Worm (Caenorhabditis elegans) whole organism, L1 larva: Measurements from ENCODE around the gene F32D8.3.

Experiments
- C34B4.2 ChIP-seq: sonication (generic microtip); optimal IDR thresholded peaks from 2 replicates; lab custom pipeline; 2017; ENCODE audit warnings: mild to moderate bottlenecking, missing genetic modification characterization, missing compliant biosample characterization
- F16B12.6 ChIP-seq: fragments of 150-350 bp; optimal IDR thresholded peaks from 2 replicates; lab custom pipeline; 2014; ENCODE audit warnings: missing biosample characterization, missing genetic modification characterization
- Y116A8C.19 ChIP-seq: sonication (generic microtip); optimal IDR thresholded peaks from 2 replicates; lab custom pipeline; 2016; ENCODE audit warnings: missing compliant biosample characterization, missing genetic modification characterization, borderline replicate concordance
- aly-2 ChIP-seq: fragments of 150-350 bp; optimal IDR thresholded peaks from 2 replicates; lab custom pipeline; 2014; ENCODE audit warnings: missing biosample characterization, missing genetic modification characterization
- ceh-8 ChIP-seq: fragments of 200-800 bp; sonication (Bioruptor generic); optimal IDR thresholded peaks from 2 replicates; lab custom pipeline; 2018; ENCODE audit warnings: mild to moderate bottlenecking, missing genetic modification characterization, moderate library complexity, missing compliant biosample characterization
- ceh-90 ChIP-seq: sonication (generic microtip); optimal IDR thresholded peaks from 2 replicates; lab custom pipeline; 2016; ENCODE audit warnings: missing genetic modification characterization, missing compliant biosample characterization
- dpl-1 ChIP-seq, 3 experiments: fragments of 150-350 bp in 2 of 3; sonication (generic microtip) in 1 of 3; optimal IDR thresholded peaks; 2 replicates each; lab custom pipeline; 2014 to 2017; ENCODE audit warnings: missing biosample characterization in 3 of 3, missing genetic modification characterization in 3 of 3, missing genetic modification reagents in 3 of 3
- dsc-1 ChIP-seq: sonication (generic microtip); optimal IDR thresholded peaks from 2 replicates; lab custom pipeline; 2016; ENCODE audit warnings: mild to moderate bottlenecking, missing genetic modification characterization, missing compliant biosample characterization
- efl-1 ChIP-seq, 4 experiments: fragments of 150-350 bp; optimal IDR thresholded peaks in 3 of 4; peaks in 1 of 4; 1 replicate in 1 of 4; 2 replicates in 3 of 4; lab custom pipeline; 2014; ENCODE audit warnings: missing biosample characterization in 2 of 4, missing genetic modification characterization in 2 of 4, missing genetic modification reagents in 2 of 4
- elt-2 ChIP-seq: sonication (generic microtip); optimal IDR thresholded peaks from 2 replicates; lab custom pipeline; 2016; ENCODE audit warnings: missing genetic modification characterization, mild to moderate bottlenecking, inconsistent platforms, missing compliant biosample characterization, missing genetic modification reagents
- fkh-10 ChIP-seq: sonication (generic microtip); optimal IDR thresholded peaks from 2 replicates; lab custom pipeline; 2017; ENCODE audit warnings: missing biosample characterization, missing genetic modification reagents, missing genetic modification characterization
- fkh-4 ChIP-seq: sonication (generic microtip); optimal IDR thresholded peaks from 2 replicates; lab custom pipeline; 2016; ENCODE audit warnings: missing compliant biosample characterization, missing genetic modification characterization, borderline replicate concordance
- fkh-8 ChIP-seq: sonication (generic microtip); optimal IDR thresholded peaks from 2 replicates; lab custom pipeline; 2016; ENCODE audit warnings: mild to moderate bottlenecking, missing genetic modification characterization, missing compliant biosample characterization
- grh-1 ChIP-seq: fragments of 200-800 bp; sonication (Bioruptor generic); IDR thresholded peaks from 2 replicates; pipeline ENCODE4 v1.3.6; 2022; ENCODE audit warnings: missing genetic modification reagents, missing genetic modification characterization, missing compliant biosample characterization
- hpl-2 ChIP-seq: fragments of 150-350 bp; optimal IDR thresholded peaks from 2 replicates; lab custom pipeline; 2014; ENCODE audit warnings: missing biosample characterization, missing genetic modification reagents, missing genetic modification characterization
- lin-13 ChIP-seq: fragments of 150-350 bp; optimal IDR thresholded peaks from 2 replicates; lab custom pipeline; 2014; ENCODE audit warnings: missing biosample characterization, missing genetic modification reagents, missing genetic modification characterization
- lin-14 ChIP-seq: fragments of 200-800 bp; sonication (Bioruptor generic); optimal IDR thresholded peaks from 2 replicates; lab custom pipeline; 2018; ENCODE audit warnings: mild to moderate bottlenecking, missing genetic modification characterization, moderate library complexity, missing compliant biosample characterization
- lin-15B ChIP-seq: fragments of 150-350 bp; sonication (generic microtip); optimal IDR thresholded peaks from 3 replicates; lab custom pipeline; 2014; ENCODE audit warnings: missing biosample characterization, missing genetic modification characterization
- lsy-2 ChIP-seq, 2 experiments: fragments of 150-350 bp; optimal IDR thresholded peaks; 2 replicates each; lab custom pipeline; 2014; ENCODE audit warnings: missing biosample characterization in 2 of 2, missing genetic modification characterization in 2 of 2
- mdl-1 ChIP-seq, 2 experiments: fragments of 150-350 bp; optimal IDR thresholded peaks; 2 replicates each; lab custom pipeline; 2014 to 2017; ENCODE audit warnings: missing biosample characterization in 2 of 2, missing genetic modification characterization in 2 of 2, inconsistent platforms in 1 of 2
- nhr-11 ChIP-seq: fragments of 150-350 bp; optimal IDR thresholded peaks from 2 replicates; lab custom pipeline; 2014; ENCODE audit warnings: missing biosample characterization, missing genetic modification characterization
- nhr-12 ChIP-seq: sonication (generic microtip); optimal IDR thresholded peaks from 2 replicates; lab custom pipeline; 2017; ENCODE audit warnings: missing biosample characterization, missing genetic modification characterization
- nhr-19 ChIP-seq: fragments of 200-800 bp; sonication (Bioruptor generic); conservative IDR thresholded peaks from 2 replicates; pipeline ENCODE4 v1.3.6; 2022; ENCODE audit warnings: missing genetic modification characterization, missing compliant biosample characterization
- nhr-20 ChIP-seq: sonication (generic microtip); optimal IDR thresholded peaks from 2 replicates; lab custom pipeline; 2016; ENCODE audit warnings: mild to moderate bottlenecking, missing genetic modification characterization, missing compliant biosample characterization
- nhr-237 ChIP-seq: fragments of 150-350 bp; optimal IDR thresholded peaks from 2 replicates; lab custom pipeline; 2014; ENCODE audit warnings: missing biosample characterization, missing genetic modification characterization
- nhr-71 ChIP-seq: sonication (generic microtip); optimal IDR thresholded peaks from 2 replicates; lab custom pipeline; 2016; ENCODE audit warnings: mild to moderate bottlenecking, missing genetic modification characterization, moderate library complexity, missing compliant biosample characterization
- nhr-76 ChIP-seq: sonication (generic microtip); optimal IDR thresholded peaks from 2 replicates; lab custom pipeline; 2017; ENCODE audit warnings: missing biosample characterization, missing genetic modification characterization
- nhr-77 ChIP-seq: fragments of 150-350 bp; optimal IDR thresholded peaks from 2 replicates; lab custom pipeline; 2014; ENCODE audit warnings: missing biosample characterization, missing genetic modification characterization
- nhr-84 ChIP-seq: sonication (generic microtip); optimal IDR thresholded peaks from 2 replicates; lab custom pipeline; 2017; ENCODE audit warnings: missing biosample characterization, missing genetic modification characterization
- nhr-85 ChIP-seq: sonication (generic microtip); peaks from one replicate; lab custom pipeline; 2016; ENCODE audit warnings: missing genetic modification characterization, inconsistent platforms, missing compliant biosample characterization
- nhr-90 ChIP-seq: sonication (generic microtip); optimal IDR thresholded peaks from 2 replicates; lab custom pipeline; 2016; ENCODE audit warnings: mild to moderate bottlenecking, missing genetic modification characterization, missing compliant biosample characterization; ENCODE audit not compliant: poor library complexity
- pag-3 ChIP-seq: sonication (generic microtip); optimal IDR thresholded peaks from 2 replicates; lab custom pipeline; 2017; ENCODE audit warnings: missing genetic modification characterization, mild to moderate bottlenecking, missing compliant biosample characterization, antibody characterized with exemption, borderline replicate concordance; ENCODE audit not compliant: insufficient read depth
- pax-3 ChIP-seq: fragments of 200-800 bp; sonication (Bioruptor generic); optimal IDR thresholded peaks from 2 replicates; lab custom pipeline; 2018; ENCODE audit warnings: mild to moderate bottlenecking, missing genetic modification characterization, moderate library complexity, missing compliant biosample characterization
- pqm-1 ChIP-seq: sonication (generic microtip); optimal IDR thresholded peaks from 3 replicates; lab custom pipeline; 2017; ENCODE audit warnings: missing biosample characterization, missing genetic modification characterization
- rnt-1 ChIP-seq: sonication (generic microtip); optimal IDR thresholded peaks from 2 replicates; lab custom pipeline; 2016; ENCODE audit warnings: mild to moderate bottlenecking, missing genetic modification characterization, moderate library complexity, missing compliant biosample characterization
- snu-23 ChIP-seq: sonication (generic microtip); optimal IDR thresholded peaks from 2 replicates; lab custom pipeline; 2016; ENCODE audit warnings: missing genetic modification characterization, missing compliant biosample characterization
- sox-4 ChIP-seq: sonication (generic microtip); optimal IDR thresholded peaks from 2 replicates; lab custom pipeline; 2016; ENCODE audit warnings: missing genetic modification characterization, missing compliant biosample characterization
- sptf-1 ChIP-seq: fragments of 150-350 bp; optimal IDR thresholded peaks from 2 replicates; lab custom pipeline; 2014; ENCODE audit warnings: missing biosample characterization, missing genetic modification characterization
- sup-37 ChIP-seq: fragments of 200-800 bp; sonication (Bioruptor generic); optimal IDR thresholded peaks from 2 replicates; lab custom pipeline; 2018; ENCODE audit warnings: mild to moderate bottlenecking, missing genetic modification characterization, missing compliant biosample characterization
- tbx-2 ChIP-seq: sonication (generic microtip); optimal IDR thresholded peaks from 2 replicates; lab custom pipeline; 2016; ENCODE audit warnings: missing genetic modification characterization, missing compliant biosample characterization
- unc-62 ChIP-seq: fragments of 150-350 bp; optimal IDR thresholded peaks from 2 replicates; lab custom pipeline; 2014; ENCODE audit warnings: missing biosample characterization, missing genetic modification reagents, missing genetic modification characterization
- unc-86 ChIP-seq: sonication (generic microtip); optimal IDR thresholded peaks from 2 replicates; lab custom pipeline; 2016; ENCODE audit warnings: missing genetic modification characterization, missing compliant biosample characterization
- unc-98 ChIP-seq: fragments of 200-800 bp; sonication (Bioruptor generic); IDR thresholded peaks from 2 replicates; pipeline ENCODE4 v1.3.6; 2022; ENCODE audit warnings: missing genetic modification characterization, missing compliant biosample characterization
- zag-1 ChIP-seq: fragments of 150-350 bp; optimal IDR thresholded peaks from 2 replicates; lab custom pipeline; 2014; ENCODE audit warnings: missing biosample characterization, missing genetic modification characterization
- zip-4 ChIP-seq: fragments of 200-800 bp; sonication (Bioruptor generic); optimal IDR thresholded peaks from 2 replicates; lab custom pipeline; 2018; ENCODE audit warnings: mild to moderate bottlenecking, missing genetic modification characterization, moderate library complexity, missing compliant biosample characterization

The F32D8.3 gene

ce11 chrV:10867586-10867985 lies 19.1 kb upstream of the F32D8.3 start (continued):
- TF ChIP-seq fkh-10 (GFP tag; lab: Kevin White, UChicago) (peak; percentile 59), nhr-11 (tag; lab: Kevin White, UChicago) (no peak), Y116A8C.19 (no peak), grh-1 (GFP tag; lab: Robert Waterston, UW) (no peak), mdl-1 (tag; optimal IDR thresholded peaks at IDR 0.05; lab: Kevin White, UChicago) (peak in 1 of 2 experiments; percentile 50), tbx-2 (tag; lab: Kevin White, UChicago) (peak; percentile 64), fkh-4 (no peak), nhr-12 (tag; lab: Kevin White, UChicago) (no peak), F16B12.6 (tag; lab: Kevin White, UChicago) (no peak), pax-3 (tag; lab: Kevin White, UChicago) (no peak), hpl-2 (no peak), nhr-71 (peak; percentile 81), rnt-1 (tag; lab: Kevin White, UChicago) (no peak), fkh-8 (tag; lab: Kevin White, UChicago) (peak; percentile 80), unc-98 (no peak), dpl-1 (GFP tag; optimal IDR thresholded peaks at IDR 0.05; lab: Kevin White, UChicago) (no peak), aly-2 (tag; lab: Kevin White, UChicago) (no peak), nhr-76 (tag; lab: Kevin White, UChicago) (no peak), pag-3 (tag; lab: Kevin White, UChicago) (no peak), nhr-19 (GFP tag; lab: Robert Waterston, UW) (peak; percentile 41), ceh-90 (tag; lab: Kevin White, UChicago) (no peak), lin-13 (GFP tag; lab: Kevin White, UChicago) (no peak), efl-1 (optimal IDR thresholded peaks at IDR 0.05; lab: Kevin White, UChicago) (peak in 1 of 2 experiments; percentile 18), efl-1 (GFP tag; optimal IDR thresholded peaks at IDR 0.05 in 1 of 2; lab: Kevin White, UChicago) (no peak), sptf-1 (no peak), sox-4 (tag; lab: Kevin White, UChicago) (peak; percentile 27), nhr-84 (no peak), elt-2 (tag; lab: Kevin White, UChicago) (no peak), snu-23 (GFP tag; lab: Kevin White, UChicago) (peak; percentile 74), nhr-237 (tag; lab: Kevin White, UChicago) (no peak), nhr-20 (tag; lab: Kevin White, UChicago) (peak; percentile 75), zip-4 (GFP tag; lab: Kevin White, UChicago) (no peak), nhr-90 (tag; lab: Kevin White, UChicago) (peak; percentile 56)

- TF ChIP-seq nhr-76 (tag; lab: Kevin White, UChicago) (no peak), mdl-1 (tag; optimal IDR thresholded peaks at IDR 0.05; lab: Kevin White, UChicago) (peak in 1 of 2 experiments; percentile 26), pax-3 (tag; lab: Kevin White, UChicago) (no peak), nhr-85 (tag; lab: Kevin White, UChicago) (peak; percentile 31), tbx-2 (tag; lab: Kevin White, UChicago) (no peak), dpl-1 (GFP tag; optimal IDR thresholded peaks at IDR 0.05; lab: Kevin White, UChicago) (no peak), rnt-1 (tag; lab: Kevin White, UChicago) (peak; percentile 45), nhr-77 (tag; lab: Kevin White, UChicago) (no peak), lin-14 (GFP tag; lab: Kevin White, UChicago) (peak; percentile 61), nhr-71 (peak; percentile 63), pqm-1 (tag; lab: Kevin White, UChicago) (no peak), nhr-84 (no peak), ceh-8 (GFP tag; lab: Kevin White, UChicago) (no peak), lin-15B (no peak), unc-86 (tag; lab: Kevin White, UChicago) (no peak), C34B4.2 (no peak), nhr-90 (tag; lab: Kevin White, UChicago) (no peak), dsc-1 (tag; lab: Kevin White, UChicago) (peak; percentile 9), zag-1 (tag; lab: Kevin White, UChicago) (no peak), zip-4 (GFP tag; lab: Kevin White, UChicago) (no peak), sup-37 (GFP tag; lab: Kevin White, UChicago) (no peak), unc-62 (GFP tag; lab: Kevin White, UChicago) (no peak), lsy-2 (tag; optimal IDR thresholded peaks at IDR 0.05; lab: Kevin White, UChicago) (no peak), nhr-19 (GFP tag; lab: Robert Waterston, UW) (peak; percentile 28)
Measured at ce11 chrV:10870050-10870449, 16.6 kb upstream of the F32D8.3 start.
